Fruit fly (Drosophila melanogaster) whole organism, adult: ENCODE data around the gene Cpr11A.

Experiments
- CG12768 ChIP-seq: fragments of 200-800 bp; sonication (Bioruptor generic); optimal IDR thresholded peaks from 2 replicates; lab custom pipeline; 2017; ENCODE audit warnings: missing biosample characterization, missing genetic modification characterization, mild to moderate bottlenecking, moderate library complexity, missing genetic modification reagents
- CG14711 ChIP-seq: fragments of 200-800 bp; sonication (Bioruptor generic); optimal IDR thresholded peaks from 2 replicates; lab custom pipeline; 2018; ENCODE audit warnings: missing biosample characterization, mild to moderate bottlenecking, missing genetic modification characterization, moderate library complexity
- CG5204 ChIP-seq: fragments of 200-800 bp; sonication (Bioruptor generic); optimal IDR thresholded peaks from 2 replicates; lab custom pipeline; 2016; ENCODE audit warnings: missing biosample characterization, missing genetic modification characterization
- CG7045 ChIP-seq: fragments of 200-800 bp; sonication (Bioruptor generic); optimal IDR thresholded peaks from 2 replicates; lab custom pipeline; 2017; ENCODE audit warnings: missing biosample characterization, mild to moderate bottlenecking, missing genetic modification characterization
- CG7101 ChIP-seq: fragments of 200-800 bp; sonication (Bioruptor generic); optimal IDR thresholded peaks from 2 replicates; lab custom pipeline; 2018; ENCODE audit warnings: missing biosample characterization, mild to moderate bottlenecking, missing genetic modification characterization, moderate library complexity
- Clk ChIP-seq: fragments of 200-800 bp; sonication (Bioruptor generic); optimal IDR thresholded peaks from 2 replicates; lab custom pipeline; 2017; ENCODE audit warnings: missing biosample characterization, missing genetic modification characterization
- kay ChIP-seq: fragments of 200-800 bp; sonication (Bioruptor generic); peaks from one replicate; lab custom pipeline; 2016; ENCODE audit warnings: missing biosample characterization, missing genetic modification characterization, borderline replicate concordance
- pad ChIP-seq: fragments of 200-800 bp; sonication (Bioruptor generic); optimal IDR thresholded peaks from 3 replicates; lab custom pipeline; 2017; ENCODE audit warnings: missing biosample characterization, missing genetic modification characterization, mild to moderate bottlenecking, moderate library complexity, missing genetic modification reagents

- no peak for TF ChIP-seq CG5204 (GFP tag; lab: Kevin White, UChicago)
- TF ChIP-seq CG7101: no peak
- TF ChIP-seq Clk (GFP tag; lab: Kevin White, UChicago): no peak
- no peak for TF ChIP-seq kay
- no peak for TF ChIP-seq pad (GFP tag; lab: Kevin White, UChicago)
- TF ChIP-seq CG12768: no peak
- TF ChIP-seq CG7045: no peak
- TF ChIP-seq CG14711 (tag; lab: Kevin White, UChicago): peak; percentile 66
These were observed 9.7 kb downstream of the Cpr11A start, which contains the start of gene Mks1 for dm6 chrX:12496497-12496896.
